Worm (Caenorhabditis elegans): ENCODE data around the gene ugt-48.

Gene ugt-48

DNA sequence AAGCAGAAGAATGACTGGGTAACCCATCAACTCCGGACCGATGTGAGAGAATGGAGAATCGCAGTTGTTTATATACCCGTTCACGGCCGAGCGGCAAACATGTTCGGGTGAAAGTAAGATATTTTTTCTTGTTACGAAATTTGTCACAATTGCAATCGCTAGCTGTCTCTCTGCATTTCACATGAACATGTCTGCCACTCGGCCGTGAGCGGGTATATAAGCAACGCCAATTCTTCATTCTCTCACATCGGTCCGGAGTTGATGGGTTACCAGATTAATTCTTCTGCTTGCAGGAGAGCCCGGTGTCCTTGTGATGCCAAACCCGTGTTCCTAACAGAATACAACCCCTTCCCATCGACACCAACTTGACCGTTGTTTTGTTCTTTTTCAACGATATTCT, 39.2 kb upstream of the ugt-48 start (continued):
- no peak for TF ChIP-seq arid-1 (GFP tag; conservative IDR thresholded peaks at IDR 0.05)
- TF ChIP-seq dmd-8 (GFP tag; IDR thresholded peaks at IDR 0.05): no peak
- peak; percentile 28; the same call in 1 of the 2 replicates for TF ChIP-seq ceh-44 (GFP tag; IDR thresholded peaks at IDR 0.05)
- TF ChIP-seq ama-1 (optimal IDR thresholded peaks at IDR 0.05): no peak
- peak; percentile 14 for TF ChIP-seq rbr-2 (tag; optimal IDR thresholded peaks at IDR 0.05)
- no peak for TF ChIP-seq daf-19 (GFP tag; conservative IDR thresholded peaks at IDR 0.05)
- TF ChIP-seq nhr-28 (tag; optimal IDR thresholded peaks at IDR 0.05): no peak
- TF ChIP-seq ZK337.2 (GFP tag; IDR thresholded peaks at IDR 0.05): 0 out of 2 replicates have a peak, but pooled peaks have one; percentile 28
- no peak for TF ChIP-seq mxl-2 (GFP tag; conservative IDR thresholded peaks at IDR 0.05)
- no peak for TF ChIP-seq zfp-2 (tag; optimal IDR thresholded peaks at IDR 0.05)
- no peak for TF ChIP-seq Y48G9A.11 (GFP tag; IDR thresholded peaks at IDR 0.05)
- no peak for TF ChIP-seq nhr-11 (tag; optimal IDR thresholded peaks at IDR 0.05)
- no peak for TF ChIP-seq unc-39 (tag; optimal IDR thresholded peaks at IDR 0.05)
- no peak for TF ChIP-seq F49E8.2 (tag; optimal IDR thresholded peaks at IDR 0.05; ENCODE audit: borderline replicate concordance)
- peak; percentile 34; the same call in 1 of the 2 replicates for TF ChIP-seq dmd-6 (GFP tag; IDR thresholded peaks at IDR 0.05)
- TF ChIP-seq nhr-6 (tag; optimal IDR thresholded peaks at IDR 0.05): no peak
- no peak for TF ChIP-seq madf-9 (GFP tag; conservative IDR thresholded peaks at IDR 0.05)
- TF ChIP-seq gei-8 (GFP tag; optimal IDR thresholded peaks at IDR 0.05): no peak
- TF ChIP-seq pha-4 (GFP tag; IDR thresholded peaks at IDR 0.05): no peak
- TF ChIP-seq pha-4 (tag; optimal IDR thresholded peaks at IDR 0.05): no peak
- peak; percentile 7 for TF ChIP-seq dpl-1 (GFP tag; optimal IDR thresholded peaks at IDR 0.05)
- TF ChIP-seq mxl-3 (GFP tag; optimal IDR thresholded peaks at IDR 0.05): peak; percentile 7
- peak; percentile 78 for TF ChIP-seq T26A8.4 (GFP tag; IDR thresholded peaks at IDR 0.05)
- TF ChIP-seq duxl-1 (tag; optimal IDR thresholded peaks at IDR 0.05; ENCODE audit: poor library complexity): no peak
- no peak for TF ChIP-seq lin-15B (tag; optimal IDR thresholded peaks at IDR 0.05)
- TF ChIP-seq Y105C5A.15 (GFP tag; IDR thresholded peaks at IDR 0.05): 0 out of 2 replicates have a peak, but pooled peaks have one; percentile 9
- peak; percentile 38 for TF ChIP-seq nhr-102 (tag; optimal IDR thresholded peaks at IDR 0.05)
- no peak for TF ChIP-seq unc-62 (GFP tag; optimal IDR thresholded peaks at IDR 0.05 in 1 of 2)
- TF ChIP-seq unc-62 (tag; optimal IDR thresholded peaks at IDR 0.05): no peak
- TF ChIP-seq mes-2 (tag; optimal IDR thresholded peaks at IDR 0.05; ENCODE audit: poor library complexity, severe bottlenecking): no peak
- no peak for TF ChIP-seq ceh-32 (tag; optimal IDR thresholded peaks at IDR 0.05; ENCODE audit: poor library complexity)
- no peak for TF ChIP-seq lin-39 (tag; optimal IDR thresholded peaks at IDR 0.05)
- no peak for TF ChIP-seq F26F4.8 (GFP tag; conservative IDR thresholded peaks at IDR 0.05)
- TF ChIP-seq lir-3 (tag; optimal IDR thresholded peaks at IDR 0.05): no peak
- no peak for TF ChIP-seq fkh-10 (GFP tag; optimal IDR thresholded peaks at IDR 0.05)
- TF ChIP-seq ceh-62 (tag; optimal IDR thresholded peaks at IDR 0.05): no peak
- peak; percentile 76 for TF ChIP-seq egl-43 (GFP tag; IDR thresholded peaks at IDR 0.05)
- 0 out of 2 replicates have a peak, but pooled peaks have one; percentile 52 for TF ChIP-seq hmg-1.1 (GFP tag; IDR thresholded peaks at IDR 0.05)
- no peak for TF ChIP-seq nhr-237 (tag; optimal IDR thresholded peaks at IDR 0.05)
- TF ChIP-seq D1046.2 (GFP tag; IDR thresholded peaks at IDR 0.05): no peak
- TF ChIP-seq ceh-82 (tag; optimal IDR thresholded peaks at IDR 0.05): no peak
- TF ChIP-seq saeg-2 (GFP tag; IDR thresholded peaks at IDR 0.05): no peak
- TF ChIP-seq nhr-48 (tag; optimal IDR thresholded peaks at IDR 0.05): peak; percentile 1
- TF ChIP-seq lin-1 (GFP tag; IDR thresholded peaks at IDR 0.05): no peak
- TF ChIP-seq madf-5 (GFP tag; IDR thresholded peaks at IDR 0.05): 0 out of 4 replicates have a peak, but pooled peaks of 1 of the 2 experiments have one; percentile 27
- TF ChIP-seq T20F7.1 (GFP tag; optimal IDR thresholded peaks at IDR 0.05): peak; percentile 14
- TF ChIP-seq ctbp-1 (GFP tag; IDR thresholded peaks at IDR 0.05): no peak
- TF ChIP-seq zag-1 (tag; optimal IDR thresholded peaks at IDR 0.05): no peak
- TF ChIP-seq nhr-25 (tag; optimal IDR thresholded peaks at IDR 0.05; ENCODE audit: borderline replicate concordance, insufficient read depth): no peak
- TF ChIP-seq hlh-11 (tag; optimal IDR thresholded peaks at IDR 0.05): peak; percentile 20
- TF ChIP-seq nhr-77 (tag; optimal IDR thresholded peaks at IDR 0.05): no peak
- TF ChIP-seq jun-1 (tag; optimal IDR thresholded peaks at IDR 0.05): no peak
